Fruit fly (Drosophila melanogaster) S2 (cell line): ENCODE results near the gene enc.

ENCODE experiments used
- CG8478 ChIP-seq: fragments of >200 bp; optimal IDR thresholded peaks from 2 replicates; lab custom pipeline; 2018
- CTCF ChIP-seq, 2 experiments: fragments of >200 bp; optimal IDR thresholded peaks; 2 replicates each; lab custom pipeline; 2018

dm6 chr3L:3784001-3784400, 34.5 kb upstream of the enc start:
- no peak for TF ChIP-seq CTCF (optimal IDR thresholded peaks at IDR 0.05; lab: Kevin White, UChicago)
- no peak for TF ChIP-seq CG8478 (lab: Kevin White, UChicago)
